Worm (Caenorhabditis elegans) whole organism, L1 larva: ENCODE measurements around the gene M01H9.2.

ENCODE experiments used
- dpl-1 ChIP-seq, 3 experiments: fragments of 150-350 bp in 2 of 3; sonication (generic microtip) in 1 of 3; optimal IDR thresholded peaks; 2 replicates each; lab custom pipeline; 2014 to 2017; ENCODE audit warnings: missing biosample characterization in 3 of 3, missing genetic modification characterization in 3 of 3, missing genetic modification reagents in 3 of 3
- efl-1 ChIP-seq, 4 experiments: fragments of 150-350 bp; optimal IDR thresholded peaks in 3 of 4; peaks in 1 of 4; 1 replicate in 1 of 4; 2 replicates in 3 of 4; lab custom pipeline; 2014; ENCODE audit warnings: missing biosample characterization in 2 of 4, missing genetic modification characterization in 2 of 4, missing genetic modification reagents in 2 of 4
- lin-39 ChIP-seq: fragments of 150-350 bp; optimal IDR thresholded peaks from 2 replicates; lab custom pipeline; 2014; ENCODE audit warnings: missing biosample characterization, missing genetic modification reagents, missing genetic modification characterization

ce11 chrIV:4449439-4449838 is 13.6 kb downstream of the M01H9.2 start, which contains the start of gene R08C7.12:
- TF ChIP-seq lin-39 (tag; lab: Kevin White, UChicago) (no peak), dpl-1 (GFP tag; optimal IDR thresholded peaks at IDR 0.05; lab: Kevin White, UChicago) (no peak), efl-1 (optimal IDR thresholded peaks at IDR 0.05; lab: Kevin White, UChicago) (no peak), efl-1 (GFP tag; optimal IDR thresholded peaks at IDR 0.05 in 1 of 2; lab: Kevin White, UChicago) (no peak)
